Worm (Caenorhabditis elegans): ENCODE measurements around the gene R05D8.11.

- no peak for TF ChIP-seq ceh-9 (tag; optimal IDR thresholded peaks at IDR 0.05)
- no peak for TF ChIP-seq fkh-10 (GFP tag; optimal IDR thresholded peaks at IDR 0.05)
- TF ChIP-seq pha-4 (tag; optimal IDR thresholded peaks at IDR 0.05) = no peak
- TF ChIP-seq nfya-1 (tag; optimal IDR thresholded peaks at IDR 0.05) = no peak
- no peak for TF ChIP-seq madf-2 (tag; optimal IDR thresholded peaks at IDR 0.05)
- no peak for TF ChIP-seq dmd-4 (tag; optimal IDR thresholded peaks at IDR 0.05; ENCODE audit: borderline replicate concordance)
- no peak for TF ChIP-seq unc-86 (tag; optimal IDR thresholded peaks at IDR 0.05)
- no peak for TF ChIP-seq tbx-7 (tag; optimal IDR thresholded peaks at IDR 0.05)
- TF ChIP-seq che-1 (tag; optimal IDR thresholded peaks at IDR 0.05) = no peak
- TF ChIP-seq pqm-1 (tag; optimal IDR thresholded peaks at IDR 0.05) = no peak
Measured at ce11 chrV:2815956-2816355, 35.3 kb upstream of the R05D8.11 start, which contains the start of gene F54E2.5.

Data from whole organism, late embryonic.